Worm (Caenorhabditis elegans): ENCODE results near the gene F35H12.5.

Gene F35H12.5

ce11 chrX:876935-877334 lies 41.3 kb upstream of the F35H12.5 start, which contains the start of gene ZC13.1:
Gene ZC13.1, plus strand, starts transcription at chrX:877239.
- TF ChIP-seq blmp-1 (tag; optimal IDR thresholded peaks at IDR 0.05; ENCODE audit: insufficient read depth) = peak; percentile 92
- TF ChIP-seq nhr-129 (tag; optimal IDR thresholded peaks at IDR 0.05) = peak; percentile 94
- TF ChIP-seq unc-55 (GFP tag; optimal IDR thresholded peaks at IDR 0.05) = peak; percentile 80
- peak; percentile 33 for TF ChIP-seq lin-11 (tag; optimal IDR thresholded peaks at IDR 0.05)
- peak; percentile 69 for TF ChIP-seq nhr-25 (tag; optimal IDR thresholded peaks at IDR 0.05)
- TF ChIP-seq nhr-12 (tag; optimal IDR thresholded peaks at IDR 0.05) = no peak
- TF ChIP-seq aly-2 (tag; optimal IDR thresholded peaks at IDR 0.05) = no peak
- peak; percentile 35 for TF ChIP-seq gmeb-1 (tag; optimal IDR thresholded peaks at IDR 0.05)
- peak; percentile 40 for TF ChIP-seq F13H6.1 (tag; optimal IDR thresholded peaks at IDR 0.05)
- TF ChIP-seq egl-27 (tag; optimal IDR thresholded peaks at IDR 0.05) = peak; percentile 4
- peak; percentile 38 for TF ChIP-seq zag-1 (tag; optimal IDR thresholded peaks at IDR 0.05)
- peak; percentile 55 for TF ChIP-seq sem-4 (tag; optimal IDR thresholded peaks at IDR 0.05)
- TF ChIP-seq lsy-2 (tag; optimal IDR thresholded peaks at IDR 0.05) = peak; percentile 6 to 67
- peak; percentile 60 for TF ChIP-seq sma-9 (GFP tag; optimal IDR thresholded peaks at IDR 0.05)
- TF ChIP-seq sma-9 (tag; optimal IDR thresholded peaks at IDR 0.05) = no peak
- TF ChIP-seq lin-13 (GFP tag; optimal IDR thresholded peaks at IDR 0.05) = peak; percentile 75
- TF ChIP-seq nhr-77 (tag; optimal IDR thresholded peaks at IDR 0.05) = no peak
- peak; percentile 87 for TF ChIP-seq C34F6.9 (tag; optimal IDR thresholded peaks at IDR 0.05)
- peak; percentile 64 for TF ChIP-seq crh-2 (tag; optimal IDR thresholded peaks at IDR 0.05)
- TF ChIP-seq nhr-237 (tag; optimal IDR thresholded peaks at IDR 0.05) = no peak
- peak; percentile 85 for TF ChIP-seq fos-1 (tag; optimal IDR thresholded peaks at IDR 0.05)
- peak; percentile 55 for TF ChIP-seq sma-3 (GFP tag; optimal IDR thresholded peaks at IDR 0.05)
- no peak for TF ChIP-seq nhr-23 (tag; optimal IDR thresholded peaks at IDR 0.05)
- TF ChIP-seq snpc-4 (tag; optimal IDR thresholded peaks at IDR 0.05) = peak; percentile 4
- TF ChIP-seq elt-1 (tag; optimal IDR thresholded peaks at IDR 0.05) = no peak

ce11 chrX:880367-880766 lies 37.8 kb upstream of the F35H12.5 start, which contains the start of gene ZC13.2:
Gene ZC13.2, plus strand, starts transcription at chrX:880667.
- no peak for TF ChIP-seq snpc-4 (tag; optimal IDR thresholded peaks at IDR 0.05)
- TF ChIP-seq lin-13 (GFP tag; optimal IDR thresholded peaks at IDR 0.05) = no peak
- TF ChIP-seq lin-11 (tag; optimal IDR thresholded peaks at IDR 0.05) = peak; percentile 31

DNA sequence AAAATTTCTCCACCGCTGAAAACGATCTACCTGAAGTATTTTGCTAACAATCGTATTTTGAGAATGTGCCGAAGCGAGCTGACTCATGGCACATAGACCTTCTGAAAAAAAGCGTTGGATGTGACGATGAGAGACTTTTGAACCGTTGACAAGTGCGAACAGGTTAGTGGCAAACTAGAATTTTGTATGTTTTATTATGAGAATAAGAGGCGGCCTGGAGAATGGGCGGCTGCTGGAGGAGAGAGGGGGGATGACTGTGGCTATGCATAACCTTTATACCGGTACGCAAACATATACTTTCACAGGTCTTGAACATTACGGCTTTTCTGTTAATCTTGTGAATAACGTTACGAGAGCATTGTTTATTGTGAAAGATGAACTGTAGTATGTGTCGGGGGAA lies 29.9 kb upstream of the F35H12.5 start, which contains the start of gene mam-1:
Gene mam-1, minus strand, starts transcription at position 101 of the 400 bp plus-strand sequence.
- no peak for TF ChIP-seq nhr-77 (tag; optimal IDR thresholded peaks at IDR 0.05)
- TF ChIP-seq C34F6.9 (tag; optimal IDR thresholded peaks at IDR 0.05) = no peak
- no peak for TF ChIP-seq nhr-6 (tag; optimal IDR thresholded peaks at IDR 0.05)
- TF ChIP-seq fos-1 (tag; optimal IDR thresholded peaks at IDR 0.05) = no peak
- TF ChIP-seq ama-1 (optimal IDR thresholded peaks at IDR 0.05) = no peak
- no peak for TF ChIP-seq ztf-11 (tag; optimal IDR thresholded peaks at IDR 0.05)
- no peak for TF ChIP-seq elt-3 (tag; optimal IDR thresholded peaks at IDR 0.05)
- TF ChIP-seq crh-2 (tag; optimal IDR thresholded peaks at IDR 0.05) = no peak
- TF ChIP-seq gmeb-1 (tag; optimal IDR thresholded peaks at IDR 0.05) = no peak
- TF ChIP-seq nhr-129 (tag; optimal IDR thresholded peaks at IDR 0.05) = no peak
- TF ChIP-seq unc-39 (tag; optimal IDR thresholded peaks at IDR 0.05) = no peak
- TF ChIP-seq aly-2 (tag; optimal IDR thresholded peaks at IDR 0.05) = no peak
- no peak for TF ChIP-seq sma-9 (GFP tag; optimal IDR thresholded peaks at IDR 0.05)
- TF ChIP-seq sma-9 (tag; optimal IDR thresholded peaks at IDR 0.05) = no peak
- no peak for TF ChIP-seq mbf-1 (tag; optimal IDR thresholded peaks at IDR 0.05)
- TF ChIP-seq R02D3.7 (tag; optimal IDR thresholded peaks at IDR 0.05) = no peak
- no peak for TF ChIP-seq ztf-1 (GFP tag; conservative IDR thresholded peaks at IDR 0.05)

ce11 chrX:897948-898347 lies 20.2 kb upstream of the F35H12.5 start, which contains the start of gene mab-7:
Gene mab-7, minus strand, starts transcription at chrX:898048.
- TF ChIP-seq dmd-4 (tag; optimal IDR thresholded peaks at IDR 0.05) (no peak), ztf-4 (tag; optimal IDR thresholded peaks at IDR 0.05) (no peak), Y55F3AM.14 (GFP tag; optimal IDR thresholded peaks at IDR 0.05) (no peak), sma-9 (GFP tag; optimal IDR thresholded peaks at IDR 0.05) (no peak), sma-9 (tag; optimal IDR thresholded peaks at IDR 0.05) (no peak), mab-5 (tag; optimal IDR thresholded peaks at IDR 0.05) (no peak), C34F6.9 (tag; optimal IDR thresholded peaks at IDR 0.05) (no peak), skn-1 (tag; optimal IDR thresholded peaks at IDR 0.05) (no peak), ztf-1 (GFP tag; conservative IDR thresholded peaks at IDR 0.05) (no peak), sma-3 (GFP tag; optimal IDR thresholded peaks at IDR 0.05) (no peak), blmp-1 (tag; optimal IDR thresholded peaks at IDR 0.05; ENCODE audit: insufficient read depth) (no peak), egl-27 (tag; optimal IDR thresholded peaks at IDR 0.05) (no peak), nhr-12 (tag; optimal IDR thresholded peaks at IDR 0.05) (no peak), nhr-129 (tag; optimal IDR thresholded peaks at IDR 0.05) (no peak), fos-1 (tag; optimal IDR thresholded peaks at IDR 0.05) (no peak), ztf-11 (tag; optimal IDR thresholded peaks at IDR 0.05) (no peak), mbf-1 (tag; optimal IDR thresholded peaks at IDR 0.05) (no peak), F13H6.1 (tag; optimal IDR thresholded peaks at IDR 0.05) (no peak)

Measured in whole organism, L2 larva.